Worm (Caenorhabditis elegans) whole organism, L4 larva: ENCODE results near the gene sru-35.
A peak's percentile ranks its signal among the peaks of the same experiment; 100 is the strongest.

Experiments used
- F26F4.8 ChIP-seq: fragments of 200-800 bp; sonication (Bioruptor generic); conservative IDR thresholded peaks from 2 replicates; pipeline ENCODE4 v1.3.6; 2022; ENCODE audit warnings: missing genetic modification characterization, missing compliant biosample characterization
- R02D3.7 ChIP-seq: fragments of 150-350 bp; sonication (generic microtip); optimal IDR thresholded peaks from 3 replicates; lab custom pipeline; 2014; ENCODE audit warnings: missing biosample characterization, missing genetic modification characterization
- Y48G9A.11 ChIP-seq: fragments of 200-800 bp; sonication (Bioruptor generic); IDR thresholded peaks from 2 replicates; pipeline ENCODE4 v1.3.6; 2022; ENCODE audit warnings: missing genetic modification reagents, missing genetic modification characterization, missing compliant biosample characterization
- Y75B8A.6 ChIP-seq: fragments of 200-800 bp; sonication (Bioruptor generic); IDR thresholded peaks from 2 replicates; pipeline ENCODE4 v1.3.6; 2022; ENCODE audit warnings: missing genetic modification reagents, missing genetic modification characterization, missing compliant biosample characterization
- ZK337.2 ChIP-seq: fragments of 200-800 bp; sonication (Bioruptor generic); IDR thresholded peaks from 2 replicates; pipeline ENCODE4 v1.3.6; 2022; ENCODE audit warnings: missing genetic modification reagents, missing genetic modification characterization, missing compliant biosample characterization
- aha-1 ChIP-seq: fragments of 150-350 bp; peaks from one replicate; lab custom pipeline; 2014; ENCODE audit warnings: missing biosample characterization, missing genetic modification characterization
- arid-1 ChIP-seq: fragments of 200-800 bp; sonication (Bioruptor generic); conservative IDR thresholded peaks from 2 replicates; pipeline ENCODE4 v1.3.6; 2022; ENCODE audit warnings: missing genetic modification reagents, missing genetic modification characterization, missing compliant biosample characterization
- ceh-82 ChIP-seq: sonication (generic microtip); optimal IDR thresholded peaks from 2 replicates; lab custom pipeline; 2017; ENCODE audit warnings: missing biosample characterization, missing genetic modification characterization
- ces-1 ChIP-seq: fragments of 150-350 bp; sonication (generic microtip); optimal IDR thresholded peaks from 4 replicates; lab custom pipeline; 2014; ENCODE audit warnings: missing biosample characterization, missing genetic modification reagents, missing genetic modification characterization
- ctbp-1 ChIP-seq: fragments of 200-800 bp; sonication (Bioruptor generic); IDR thresholded peaks from 2 replicates; pipeline ENCODE4 v1.3.6; 2022; ENCODE audit warnings: missing genetic modification reagents, missing genetic modification characterization, missing compliant biosample characterization
- daf-12 ChIP-seq: fragments of 150-350 bp; optimal IDR thresholded peaks from 2 replicates; lab custom pipeline; 2014; ENCODE audit warnings: missing biosample characterization, missing genetic modification reagents, missing genetic modification characterization
- daf-16 ChIP-seq, 3 experiments: sonication (generic microtip); optimal IDR thresholded peaks; 2 replicates each; lab custom pipeline; 2016 to 2017; ENCODE audit warnings: missing genetic modification characterization in 3 of 3, missing genetic modification reagents in 3 of 3, mild to moderate bottlenecking in 2 of 3, missing compliant biosample characterization in 2 of 3, missing biosample characterization in 1 of 3, moderate library complexity in 1 of 3
- dpl-1 ChIP-seq: fragments of 150-350 bp; optimal IDR thresholded peaks from 2 replicates; lab custom pipeline; 2014; ENCODE audit warnings: missing biosample characterization, missing genetic modification reagents, missing genetic modification characterization
- dve-1 ChIP-seq: sonication (generic microtip); optimal IDR thresholded peaks from 2 replicates; lab custom pipeline; 2017; ENCODE audit warnings: antibody characterized with exemption, mild to moderate bottlenecking, missing genetic modification characterization, missing compliant biosample characterization; ENCODE audit not compliant: insufficient read depth
- egl-27 ChIP-seq: sonication (generic microtip); optimal IDR thresholded peaks from 3 replicates; lab custom pipeline; 2017; ENCODE audit warnings: missing biosample characterization, missing genetic modification reagents, missing genetic modification characterization
- fkh-10 ChIP-seq: fragments of 150-350 bp; optimal IDR thresholded peaks from 2 replicates; lab custom pipeline; 2014; ENCODE audit warnings: missing biosample characterization, missing genetic modification reagents, missing genetic modification characterization
- hif-1 ChIP-seq, 2 experiments: sonication (generic microtip); optimal IDR thresholded peaks; 2 replicates each; lab custom pipeline; 2016 to 2017; ENCODE audit warnings: missing compliant biosample characterization in 2 of 2, missing genetic modification characterization in 2 of 2, missing genetic modification reagents in 2 of 2, missing genotype in 2 of 2, mild to moderate bottlenecking in 1 of 2
- hlh-11 ChIP-seq: fragments of 200-800 bp; sonication (Bioruptor generic); optimal IDR thresholded peaks from 2 replicates; lab custom pipeline; 2018; ENCODE audit warnings: mild to moderate bottlenecking, missing genetic modification characterization, missing compliant biosample characterization
- hlh-30 ChIP-seq: sonication (generic microtip); optimal IDR thresholded peaks from 2 replicates; lab custom pipeline; 2017; ENCODE audit warnings: antibody characterized with exemption, mild to moderate bottlenecking, missing genetic modification characterization, missing compliant biosample characterization; ENCODE audit not compliant: insufficient read depth
- hmg-1.1 ChIP-seq: fragments of 200-800 bp; sonication (Bioruptor generic); IDR thresholded peaks from 2 replicates; pipeline ENCODE4 v1.3.6; 2022; ENCODE audit warnings: missing genetic modification reagents, missing genetic modification characterization, missing compliant biosample characterization
- lin-1 ChIP-seq: fragments of 200-800 bp; sonication (Bioruptor generic); IDR thresholded peaks from 2 replicates; pipeline ENCODE4 v1.3.6; 2022; ENCODE audit warnings: missing genetic modification reagents, missing genetic modification characterization, missing compliant biosample characterization
- lin-29 ChIP-seq: fragments of 200-800 bp; sonication (Bioruptor generic); IDR thresholded peaks from 2 replicates; pipeline ENCODE4 v1.3.6; 2022; ENCODE audit warnings: missing genetic modification reagents, missing genetic modification characterization, missing compliant biosample characterization
- lsy-2 ChIP-seq, 2 experiments: fragments of 150-350 bp in 1 of 2; sonication (generic microtip) in 1 of 2; optimal IDR thresholded peaks; 2 replicates each; lab custom pipeline; 2014 to 2017; ENCODE audit warnings: missing biosample characterization in 2 of 2, missing genetic modification characterization in 2 of 2
- madf-5 ChIP-seq, 2 experiments: fragments of 200-800 bp; sonication (Bioruptor generic); IDR thresholded peaks; 2 replicates each; pipeline ENCODE4 v1.3.6; 2022; ENCODE audit warnings: missing compliant biosample characterization in 2 of 2, missing genetic modification characterization in 2 of 2
- mdl-1 ChIP-seq, 2 experiments: fragments of 150-350 bp in 1 of 2; sonication (generic microtip) in 1 of 2; optimal IDR thresholded peaks; 2 replicates each; lab custom pipeline; 2014 to 2017; ENCODE audit warnings: missing biosample characterization in 2 of 2, missing genetic modification characterization in 2 of 2
- mep-1 ChIP-seq: fragments of 150-350 bp; sonication (generic microtip); optimal IDR thresholded peaks from 3 replicates; lab custom pipeline; 2014; ENCODE audit warnings: missing biosample characterization, missing genetic modification characterization
- mes-2 ChIP-seq: sonication (generic microtip); optimal IDR thresholded peaks from 2 replicates; lab custom pipeline; 2016; ENCODE audit warnings: missing genotype, mild to moderate bottlenecking, missing genetic modification characterization, missing compliant biosample characterization; ENCODE audit not compliant: poor library complexity, severe bottlenecking
- mxl-3 ChIP-seq: fragments of 200-800 bp; sonication (Bioruptor generic); optimal IDR thresholded peaks from 2 replicates; lab custom pipeline; 2018; ENCODE audit warnings: mild to moderate bottlenecking, missing genetic modification characterization, missing compliant biosample characterization
- nhr-102 ChIP-seq: sonication (generic microtip); optimal IDR thresholded peaks from 2 replicates; lab custom pipeline; 2016; ENCODE audit warnings: mild to moderate bottlenecking, missing genetic modification characterization, moderate library complexity, missing compliant biosample characterization
- nhr-11 ChIP-seq: fragments of 150-350 bp; optimal IDR thresholded peaks from 2 replicates; lab custom pipeline; 2014; ENCODE audit warnings: missing biosample characterization, missing genetic modification characterization
- nhr-237 ChIP-seq: sonication (generic microtip); optimal IDR thresholded peaks from 2 replicates; lab custom pipeline; 2017; ENCODE audit warnings: missing biosample characterization, missing genetic modification characterization
- nhr-28 ChIP-seq: fragments of 150-350 bp; optimal IDR thresholded peaks from 2 replicates; lab custom pipeline; 2014; ENCODE audit warnings: missing biosample characterization, missing genetic modification characterization
- nhr-41 ChIP-seq: fragments of 200-800 bp; sonication (Bioruptor generic); IDR thresholded peaks from 2 replicates; pipeline ENCODE4 v1.3.6; 2022; ENCODE audit warnings: missing genetic modification reagents, missing genetic modification characterization, missing compliant biosample characterization
- nhr-42 ChIP-seq: fragments of 200-800 bp; sonication (Bioruptor generic); IDR thresholded peaks from 2 replicates; pipeline ENCODE4 v1.3.6; 2022; ENCODE audit warnings: missing genetic modification characterization, missing compliant biosample characterization
- pqm-1 ChIP-seq: sonication (generic microtip); optimal IDR thresholded peaks from 2 replicates; lab custom pipeline; 2017; ENCODE audit warnings: missing biosample characterization, missing genetic modification characterization
- rbr-2 ChIP-seq: sonication (generic microtip); optimal IDR thresholded peaks from 2 replicates; lab custom pipeline; 2016; ENCODE audit warnings: missing genotype, missing genetic modification characterization, missing compliant biosample characterization
- sdz-12 ChIP-seq: fragments of 200-800 bp; sonication (Bioruptor generic); optimal IDR thresholded peaks from 2 replicates; lab custom pipeline; 2018; ENCODE audit warnings: mild to moderate bottlenecking, missing genetic modification characterization, missing compliant biosample characterization
- snpc-1.2 ChIP-seq: fragments of 200-800 bp; sonication (Bioruptor generic); IDR thresholded peaks from 2 replicates; pipeline ENCODE4 v1.3.6; 2022; ENCODE audit warnings: missing genetic modification reagents, missing genetic modification characterization, missing compliant biosample characterization
- tra-1 ChIP-seq: fragments of 200-800 bp; sonication (Bioruptor generic); IDR thresholded peaks from 2 replicates; pipeline ENCODE4 v1.3.6; 2022; ENCODE audit warnings: missing genetic modification reagents, missing genetic modification characterization, missing compliant biosample characterization
- unc-130 ChIP-seq: sonication (generic microtip); optimal IDR thresholded peaks from 2 replicates; lab custom pipeline; 2016; ENCODE audit warnings: missing genetic modification reagents, missing genetic modification characterization, missing compliant biosample characterization
- unc-62 ChIP-seq, 3 experiments: fragments of 150-350 bp in 1 of 3; sonication (generic microtip); optimal IDR thresholded peaks in 2 of 3; peaks in 1 of 3; 1 replicate in 1 of 3; 2 replicates in 2 of 3; lab custom pipeline; 2014 to 2017; ENCODE audit warnings: missing biosample characterization in 3 of 3, missing genetic modification characterization in 3 of 3, missing genetic modification reagents in 3 of 3, missing genotype in 1 of 3

Gene sru-35

DNA sequence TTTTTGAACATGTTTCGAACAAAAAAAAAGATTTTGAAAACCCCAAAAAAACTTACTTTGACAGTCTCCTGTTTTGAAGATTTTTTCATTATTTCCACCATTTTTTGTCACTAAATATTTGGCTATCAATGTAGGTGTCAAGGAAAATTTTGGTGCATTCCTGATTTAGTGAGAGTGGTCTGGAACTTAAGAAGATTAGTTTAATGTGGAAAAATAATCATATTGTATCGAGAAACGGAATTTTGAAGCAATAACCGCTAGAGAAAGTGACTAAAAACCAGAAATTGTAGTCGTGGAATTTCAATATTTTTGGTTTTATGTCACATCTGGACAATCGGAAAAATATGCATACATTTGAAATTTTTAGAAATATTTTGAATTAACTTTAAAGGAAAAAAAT lies 28.1 kb downstream of the sru-35 start, which contains the start of the genes F20C5.11 and klp-11:
F20C5.11 (minus strand) TSS at position 101 of the 400 bp plus-strand sequence.
klp-11 (minus strand) TSS at position 171 of the 400 bp plus-strand sequence.
- TF ChIP-seq unc-130 (GFP tag; lab: Kevin White, UChicago) (no peak), ces-1 (GFP tag; lab: Kevin White, UChicago) (no peak), Y48G9A.11 (no peak), lin-29 (GFP tag; lab: Robert Waterston, UW) (no peak), ctbp-1 (GFP tag; lab: Robert Waterston, UW) (no peak), nhr-11 (tag; lab: Kevin White, UChicago) (no peak), ceh-82 (no peak), hlh-30 (no peak), egl-27 (tag; lab: Kevin White, UChicago) (no peak), hif-1 (tag; optimal IDR thresholded peaks at IDR 0.05; lab: Kevin White, UChicago) (no peak), sdz-12 (GFP tag; lab: Kevin White, UChicago) (no peak), nhr-41 (no peak), dpl-1 (no peak), unc-62 (GFP tag; optimal IDR thresholded peaks at IDR 0.05 in 1 of 2; lab: Kevin White, UChicago) (no peak), unc-62 (tag; optimal IDR thresholded peaks at IDR 0.05; lab: Kevin White, UChicago) (no peak), F26F4.8 (GFP tag; lab: Robert Waterston, UW) (no peak), nhr-102 (tag; lab: Kevin White, UChicago) (no peak), mdl-1 (tag; optimal IDR thresholded peaks at IDR 0.05; lab: Kevin White, UChicago) (no peak), dve-1 (tag; lab: Kevin White, UChicago) (no peak)

DNA sequence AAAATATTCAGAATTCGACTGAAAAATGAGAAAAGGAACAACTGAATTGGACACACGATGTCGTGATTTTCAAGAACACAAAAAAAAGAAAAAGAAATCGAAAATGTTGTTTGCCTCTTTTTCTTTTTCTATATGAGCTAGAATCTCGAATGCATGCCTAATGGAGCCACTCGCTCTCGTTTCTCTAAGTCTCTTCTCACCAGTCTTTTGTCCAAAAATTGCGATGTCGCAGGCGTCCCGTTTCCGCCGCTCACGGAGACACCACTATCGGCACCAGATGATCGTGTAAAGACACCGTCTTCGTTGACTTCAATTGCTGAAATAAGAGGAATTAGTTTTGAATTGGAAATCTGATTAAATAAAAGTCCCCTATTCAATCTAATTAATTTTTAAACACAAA lies 31.4 kb downstream of the sru-35 start:
- peak; percentile 75 for TF ChIP-seq ctbp-1 (GFP tag; lab: Robert Waterston, UW)
- TF ChIP-seq ZK337.2 (GFP tag; lab: Robert Waterston, UW): no peak
- no peak for TF ChIP-seq mxl-3 (GFP tag; lab: Kevin White, UChicago)
- no peak for TF ChIP-seq snpc-1.2 (GFP tag; lab: Robert Waterston, UW)
- TF ChIP-seq hmg-1.1 (GFP tag; lab: Robert Waterston, UW): 0 out of 2 replicates have a peak, but pooled peaks have one; percentile 16
- TF ChIP-seq hlh-11: peak; percentile 31
- peak; percentile 42 for TF ChIP-seq rbr-2 (tag; lab: Kevin White, UChicago)
- TF ChIP-seq fkh-10 (GFP tag; lab: Kevin White, UChicago): peak; percentile 34
- TF ChIP-seq lsy-2 (tag; optimal IDR thresholded peaks at IDR 0.05; lab: Kevin White, UChicago): peak in 1 of 2 experiments; percentile 52
- TF ChIP-seq hlh-30: peak; percentile 34
- TF ChIP-seq mes-2 (tag; lab: Kevin White, UChicago): peak; percentile 49
- TF ChIP-seq mep-1 (tag; lab: Kevin White, UChicago): peak; percentile 40
- TF ChIP-seq, all 104 proteins: peak for 9

DNA sequence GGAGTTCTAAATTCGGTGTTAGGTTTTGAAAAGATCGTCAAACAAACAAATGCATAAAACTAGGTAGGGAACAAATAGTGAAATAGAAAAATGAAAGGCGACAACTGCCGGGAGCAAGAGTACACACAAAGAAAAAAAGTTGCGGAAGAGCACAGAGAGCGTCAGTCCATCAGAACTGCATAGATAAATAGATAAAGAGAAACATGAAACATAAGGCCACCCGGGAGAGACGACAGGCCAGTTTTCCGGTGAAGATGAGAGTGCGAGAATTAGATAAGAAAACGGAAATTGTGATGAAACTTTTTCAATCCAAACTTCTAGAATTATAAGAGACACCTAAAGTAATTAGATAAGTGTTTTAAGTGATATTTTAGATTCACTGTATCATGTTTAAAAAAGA lies 32.3 kb downstream of the sru-35 start:
- TF ChIP-seq nhr-42 (GFP tag; lab: Robert Waterston, UW): no peak
- no peak for TF ChIP-seq daf-16 (GFP tag; optimal IDR thresholded peaks at IDR 0.05; lab: Kevin White, UChicago)
- peak; percentile 72 for TF ChIP-seq daf-16 (tag; optimal IDR thresholded peaks at IDR 0.05; lab: Kevin White, UChicago)
- 0 out of 2 replicates have a peak, but pooled peaks have one; percentile 44 for TF ChIP-seq tra-1
- peak; percentile 7 for TF ChIP-seq nhr-11 (tag; lab: Kevin White, UChicago)
- no peak for TF ChIP-seq lin-29 (GFP tag; lab: Robert Waterston, UW)
- peak; percentile 12 for TF ChIP-seq aha-1
- peak; percentile 61 for TF ChIP-seq nhr-28 (tag; lab: Kevin White, UChicago)
- TF ChIP-seq R02D3.7 (tag; lab: Kevin White, UChicago): no peak
- TF ChIP-seq dve-1 (tag; lab: Kevin White, UChicago): peak; percentile 59
- no peak for TF ChIP-seq madf-5 (GFP tag; IDR thresholded peaks at IDR 0.05; lab: Robert Waterston, UW)
- no peak for TF ChIP-seq ceh-82
- TF ChIP-seq unc-62 (GFP tag; optimal IDR thresholded peaks at IDR 0.05 in 1 of 2; lab: Kevin White, UChicago): peak in 1 of 2 experiments; percentile 74
- TF ChIP-seq unc-62 (tag; optimal IDR thresholded peaks at IDR 0.05; lab: Kevin White, UChicago): no peak
- no peak for TF ChIP-seq arid-1 (GFP tag; lab: Robert Waterston, UW)
- peak in 1 of 2 experiments; percentile 14 for TF ChIP-seq mdl-1 (tag; optimal IDR thresholded peaks at IDR 0.05; lab: Kevin White, UChicago)
- peak; percentile 89 for TF ChIP-seq pqm-1 (tag; lab: Kevin White, UChicago)
- TF ChIP-seq lin-1 (GFP tag; lab: Robert Waterston, UW): peak; percentile 71; the same call in 1 of the 2 replicates
- no peak for TF ChIP-seq Y75B8A.6
- TF ChIP-seq hlh-11: peak; percentile 73
- TF ChIP-seq lsy-2 (tag; optimal IDR thresholded peaks at IDR 0.05; lab: Kevin White, UChicago): peak in 1 of 2 experiments; percentile 4
- no peak for TF ChIP-seq nhr-237 (tag; lab: Kevin White, UChicago)
- TF ChIP-seq daf-12 (tag; lab: Kevin White, UChicago): no peak
